Worm (Caenorhabditis elegans): ENCODE data around the gene K04D7.6.

Gene K04D7.6

DNA sequence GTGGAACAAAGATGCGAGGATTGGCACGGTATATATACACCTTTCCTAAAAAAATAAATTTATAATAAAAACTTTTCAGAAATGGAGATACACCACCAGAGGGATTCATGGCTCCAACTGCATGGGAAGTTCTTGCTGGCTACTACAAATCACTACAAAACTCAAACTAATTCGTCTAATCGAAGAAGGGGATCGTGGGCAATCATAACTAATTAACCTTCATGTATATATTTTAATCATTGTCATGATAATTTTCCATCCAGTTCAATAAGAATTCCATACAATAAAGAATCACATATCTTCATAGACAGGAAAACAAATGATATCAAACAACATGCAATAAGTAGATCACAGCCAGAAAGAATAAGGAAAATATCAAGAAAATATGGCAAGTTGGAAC lies 42.0 kb downstream of the K04D7.6 start (continued):
- no peak for TF ChIP-seq ceh-100 (GFP tag; IDR thresholded peaks at IDR 0.05)
- no peak for TF ChIP-seq zfh-2 (GFP tag; conservative IDR thresholded peaks at IDR 0.05)
- peak; percentile 27; the same call in 1 of the 2 replicates for TF ChIP-seq madf-6 (GFP tag; IDR thresholded peaks at IDR 0.05)
- TF ChIP-seq hlh-26 (GFP tag; conservative IDR thresholded peaks at IDR 0.05), result no peak
- TF ChIP-seq aptf-3 (GFP tag; IDR thresholded peaks at IDR 0.05), result no peak
- TF ChIP-seq B0336.3 (GFP tag; IDR thresholded peaks at IDR 0.05), result no peak
- no peak for TF ChIP-seq hlh-12 (tag; optimal IDR thresholded peaks at IDR 0.05)
- no peak for TF ChIP-seq snpc-4 (GFP tag; optimal IDR thresholded peaks at IDR 0.05)
- peak in 1 of 4 experiments; percentile 0 for TF ChIP-seq snpc-4 (tag; optimal IDR thresholded peaks at IDR 0.05)
- no peak for TF ChIP-seq tlf-1 (GFP tag; optimal IDR thresholded peaks at IDR 0.05)
- TF ChIP-seq lin-40 (tag; optimal IDR thresholded peaks at IDR 0.05), result no peak

DNA sequence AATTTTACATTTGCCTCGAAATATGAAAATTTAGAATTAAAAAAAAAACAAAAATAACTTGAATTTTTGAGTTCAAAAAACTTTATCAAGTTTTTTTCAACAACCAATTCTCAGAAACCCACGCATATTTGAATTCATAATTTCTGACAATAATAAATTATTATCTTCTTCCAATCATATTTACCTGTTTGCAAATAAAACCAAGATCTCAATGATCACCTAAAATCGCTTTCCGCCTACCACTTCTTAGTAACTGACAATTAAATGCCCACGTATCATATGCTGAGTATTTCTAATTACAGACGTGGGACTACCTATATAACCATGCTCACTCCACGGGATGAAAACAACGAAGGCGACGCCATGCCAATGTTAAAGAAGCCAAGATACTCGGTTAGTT lies 44.4 kb downstream of the K04D7.6 start, which contains the start of gene pps-1:
pps-1 (plus strand) TSS at position 301 of the 400 bp plus-strand sequence.
- TF ChIP-seq Y53F4B.3 (GFP tag; IDR thresholded peaks at IDR 0.05), result no peak
- no peak for TF ChIP-seq ztf-28 (GFP tag; IDR thresholded peaks at IDR 0.05)
- TF ChIP-seq zfh-2 (GFP tag; conservative IDR thresholded peaks at IDR 0.05), result no peak
- TF ChIP-seq mes-4 (tag; optimal IDR thresholded peaks at IDR 0.05), result no peak

ce11 chrIV:10157489-10158088 lies 48.5 kb downstream of the K04D7.6 start, which contains the start of gene ttr-53:
ttr-53 (plus strand) TSS chrIV:10158038.
- TF ChIP-seq egrh-3 (GFP tag; IDR thresholded peaks at IDR 0.05) (no peak), let-607 (tag; optimal IDR thresholded peaks at IDR 0.05) (peak; percentile 87 to 90), nhr-80 (tag; optimal IDR thresholded peaks at IDR 0.05) (peak; percentile 6)

DNA sequence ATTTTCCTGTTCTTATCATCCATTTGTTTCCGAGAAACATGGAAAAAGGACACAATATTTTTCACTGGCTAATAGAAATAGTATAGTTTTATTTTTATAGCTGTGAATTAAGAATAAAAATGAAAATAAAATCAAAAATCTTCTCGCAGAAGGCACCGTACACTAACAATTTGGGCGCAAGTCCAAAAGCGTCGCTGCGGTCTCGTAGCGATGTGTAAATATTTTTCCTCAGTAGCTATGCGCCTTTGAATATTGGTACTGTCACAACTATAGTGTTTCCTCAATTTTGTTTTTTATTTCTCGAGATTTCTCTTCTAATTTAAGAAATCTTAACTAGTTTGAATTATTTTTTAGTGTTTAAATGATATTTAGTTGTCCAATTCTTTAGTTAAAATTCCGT lies 49.0 kb downstream of the K04D7.6 start:
- TF ChIP-seq die-1 (tag; optimal IDR thresholded peaks at IDR 0.05), result no peak
- 0 out of 2 replicates have a peak, but pooled peaks have one; percentile 30 for TF ChIP-seq dox-1 (GFP tag; IDR thresholded peaks at IDR 0.05)
- TF ChIP-seq snpc-1.3 (tag; optimal IDR thresholded peaks at IDR 0.05; ENCODE audit: insufficient read depth), result peak; percentile 6
- no peak for TF ChIP-seq Y53G8AR.9 (GFP tag; conservative IDR thresholded peaks at IDR 0.05)
- TF ChIP-seq F37B4.10 (GFP tag; IDR thresholded peaks at IDR 0.05), result no peak
- TF ChIP-seq zfh-2 (GFP tag; conservative IDR thresholded peaks at IDR 0.05), result no peak
- peak; percentile 42; the same call in 1 of the 2 replicates for TF ChIP-seq pbrm-1 (GFP tag; IDR thresholded peaks at IDR 0.05)
- peak; percentile 95 for TF ChIP-seq lsl-1 (GFP tag; optimal IDR thresholded peaks at IDR 0.05)
- no peak for TF ChIP-seq lag-1 (GFP tag; IDR thresholded peaks at IDR 0.05)
- TF ChIP-seq him-1 (tag; optimal IDR thresholded peaks at IDR 0.05), result peak; percentile 22
- no peak for TF ChIP-seq dpl-1 (GFP tag; optimal IDR thresholded peaks at IDR 0.05)
- TF ChIP-seq aptf-2 (GFP tag; conservative IDR thresholded peaks at IDR 0.05), result no peak
- TF ChIP-seq snpc-4 (GFP tag; optimal IDR thresholded peaks at IDR 0.05), result no peak
- peak in 1 of 4 experiments; percentile 24 for TF ChIP-seq snpc-4 (tag; optimal IDR thresholded peaks at IDR 0.05)
- TF ChIP-seq madf-8 (GFP tag; conservative IDR thresholded peaks at IDR 0.05), result peak; percentile 78
- peak; percentile 90 for TF ChIP-seq F33H1.4 (GFP tag; IDR thresholded peaks at IDR 0.05)
- TF ChIP-seq ceh-91 (GFP tag; IDR thresholded peaks at IDR 0.05), result 0 out of 2 replicates have a peak, but pooled peaks have one; percentile 33
- TF ChIP-seq F49E8.2 (tag; optimal IDR thresholded peaks at IDR 0.05; ENCODE audit: insufficient read depth), result peak; percentile 31
- TF ChIP-seq xnd-1 (tag; optimal IDR thresholded peaks at IDR 0.05), result peak; percentile 80
- TF ChIP-seq cebp-2 (GFP tag; IDR thresholded peaks at IDR 0.05), result no peak
- TF ChIP-seq let-526 (GFP tag; IDR thresholded peaks at IDR 0.05), result no peak
- TF ChIP-seq madf-6 (GFP tag; IDR thresholded peaks at IDR 0.05), result peak; percentile 90
- no peak for TF ChIP-seq Y95B8A.8 (GFP tag; IDR thresholded peaks at IDR 0.05)
- no peak for TF ChIP-seq Y56A3A.18 (GFP tag; IDR thresholded peaks at IDR 0.05)
- peak; percentile 51 for TF ChIP-seq D2030.7 (GFP tag; IDR thresholded peaks at IDR 0.05)
- no peak for TF ChIP-seq snpc-3.4 (tag; optimal IDR thresholded peaks at IDR 0.05)
- TF ChIP-seq lin-54 (GFP tag; optimal IDR thresholded peaks at IDR 0.05), result peak; percentile 10
- TF ChIP-seq nhr-27 (tag; optimal IDR thresholded peaks at IDR 0.05), result no peak
- TF ChIP-seq bed-2 (GFP tag; IDR thresholded peaks at IDR 0.05), result no peak
